Worm (Caenorhabditis elegans): Measurements from ENCODE around the gene R144.3.

DNA sequence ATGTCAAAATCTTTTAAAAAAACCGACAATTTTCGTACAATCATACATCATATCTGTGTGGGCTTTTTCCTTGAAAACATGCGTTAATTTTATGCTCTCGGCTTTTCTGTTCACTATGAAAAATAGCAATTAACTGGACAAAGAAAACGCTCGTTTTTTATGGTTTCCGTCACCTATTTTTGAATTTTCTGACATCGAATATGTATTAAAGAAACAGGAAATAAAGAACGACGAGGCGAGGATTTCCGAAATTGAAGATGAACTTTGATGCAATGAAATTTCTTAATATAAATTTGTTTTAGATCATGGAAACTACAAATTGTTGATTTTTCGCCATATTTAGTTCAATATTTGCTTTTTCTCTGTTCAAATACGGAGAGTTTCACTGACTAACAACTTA is 37.8 kb upstream of the R144.3 start:
- TF ChIP-seq ceh-82 (tag; optimal IDR thresholded peaks at IDR 0.05) (no peak), nhr-237 (tag; optimal IDR thresholded peaks at IDR 0.05) (no peak), nhr-11 (tag; optimal IDR thresholded peaks at IDR 0.05) (no peak), efl-3 (GFP tag; optimal IDR thresholded peaks at IDR 0.05) (no peak), skn-1 (tag; optimal IDR thresholded peaks at IDR 0.05) (no peak), blmp-1 (tag; optimal IDR thresholded peaks at IDR 0.05) (no peak), fkh-8 (tag; optimal IDR thresholded peaks at IDR 0.05) (no peak), lir-3 (tag; optimal IDR thresholded peaks at IDR 0.05; ENCODE audit: poor library complexity) (no peak), nhr-12 (tag; optimal IDR thresholded peaks at IDR 0.05) (no peak), elt-2 (tag; optimal IDR thresholded peaks at IDR 0.05) (no peak), fkh-10 (GFP tag; optimal IDR thresholded peaks at IDR 0.05) (no peak)
